Worm (Caenorhabditis elegans) whole organism, L4 larva: ENCODE data around the gene str-134.

Experiments
- F49E8.2 ChIP-seq: sonication (generic microtip); optimal IDR thresholded peaks from 2 replicates; lab custom pipeline; 2016; ENCODE audit warnings: missing compliant biosample characterization, mild to moderate bottlenecking, missing genetic modification characterization, borderline replicate concordance
- R02D3.7 ChIP-seq: fragments of 150-350 bp; sonication (generic microtip); optimal IDR thresholded peaks from 3 replicates; lab custom pipeline; 2014; ENCODE audit warnings: missing biosample characterization, missing genetic modification characterization
- T20F7.1 ChIP-seq: fragments of 200-800 bp; sonication (Bioruptor generic); optimal IDR thresholded peaks from 2 replicates; lab custom pipeline; 2018; ENCODE audit warnings: mild to moderate bottlenecking, missing genetic modification characterization, missing compliant biosample characterization
- Y105C5A.15 ChIP-seq: fragments of 200-800 bp; sonication (Bioruptor generic); IDR thresholded peaks from 2 replicates; pipeline ENCODE4 v1.3.6; 2022; ENCODE audit warnings: missing genetic modification characterization, missing compliant biosample characterization
- Y5F2A.4 ChIP-seq: fragments of 200-800 bp; sonication (Bioruptor generic); optimal IDR thresholded peaks from 2 replicates; lab custom pipeline; 2018; ENCODE audit warnings: mild to moderate bottlenecking, missing genetic modification characterization, missing compliant biosample characterization
- ZK337.2 ChIP-seq: fragments of 200-800 bp; sonication (Bioruptor generic); IDR thresholded peaks from 2 replicates; pipeline ENCODE4 v1.3.6; 2022; ENCODE audit warnings: missing genetic modification reagents, missing genetic modification characterization, missing compliant biosample characterization
- aha-1 ChIP-seq: fragments of 150-350 bp; peaks from one replicate; lab custom pipeline; 2014; ENCODE audit warnings: missing biosample characterization, missing genetic modification characterization
- arid-1 ChIP-seq: fragments of 200-800 bp; sonication (Bioruptor generic); conservative IDR thresholded peaks from 2 replicates; pipeline ENCODE4 v1.3.6; 2022; ENCODE audit warnings: missing genetic modification reagents, missing genetic modification characterization, missing compliant biosample characterization
- ceh-32 ChIP-seq: sonication (generic microtip); optimal IDR thresholded peaks from 2 replicates; lab custom pipeline; 2016; ENCODE audit warnings: mild to moderate bottlenecking, missing genetic modification characterization, missing compliant biosample characterization; ENCODE audit not compliant: poor library complexity
- cey-2 ChIP-seq: sonication (generic microtip); optimal IDR thresholded peaks from 3 replicates; lab custom pipeline; 2017; ENCODE audit warnings: missing genetic modification characterization, mild to moderate bottlenecking, missing compliant biosample characterization, antibody characterized with exemption, borderline replicate concordance; ENCODE audit not compliant: insufficient read depth
- daf-12 ChIP-seq: fragments of 150-350 bp; optimal IDR thresholded peaks from 2 replicates; lab custom pipeline; 2014; ENCODE audit warnings: missing biosample characterization, missing genetic modification reagents, missing genetic modification characterization
- daf-16 ChIP-seq, 3 experiments: sonication (generic microtip); optimal IDR thresholded peaks; 2 replicates each; lab custom pipeline; 2016 to 2017; ENCODE audit warnings: missing genetic modification characterization in 3 of 3, missing genetic modification reagents in 3 of 3, mild to moderate bottlenecking in 2 of 3, missing compliant biosample characterization in 2 of 3, missing biosample characterization in 1 of 3, moderate library complexity in 1 of 3
- dmd-9 ChIP-seq: fragments of 200-800 bp; sonication (Bioruptor generic); IDR thresholded peaks from 2 replicates; pipeline ENCODE4 v1.3.6; 2022; ENCODE audit warnings: missing genetic modification reagents, missing genetic modification characterization, missing compliant biosample characterization
- dpl-1 ChIP-seq: fragments of 150-350 bp; optimal IDR thresholded peaks from 2 replicates; lab custom pipeline; 2014; ENCODE audit warnings: missing biosample characterization, missing genetic modification reagents, missing genetic modification characterization
- duxl-1 ChIP-seq: sonication (generic microtip); optimal IDR thresholded peaks from 2 replicates; lab custom pipeline; 2016; ENCODE audit warnings: mild to moderate bottlenecking, missing genetic modification characterization, moderate library complexity, missing compliant biosample characterization; ENCODE audit not compliant: poor library complexity
- dve-1 ChIP-seq: sonication (generic microtip); optimal IDR thresholded peaks from 2 replicates; lab custom pipeline; 2017; ENCODE audit warnings: antibody characterized with exemption, mild to moderate bottlenecking, missing genetic modification characterization, missing compliant biosample characterization; ENCODE audit not compliant: insufficient read depth
- egl-43 ChIP-seq: fragments of 200-800 bp; sonication (Bioruptor generic); IDR thresholded peaks from 2 replicates; pipeline ENCODE4 v1.3.6; 2022; ENCODE audit warnings: missing genetic modification reagents, missing genetic modification characterization, missing compliant biosample characterization
- hif-1 ChIP-seq, 2 experiments: sonication (generic microtip); optimal IDR thresholded peaks; 2 replicates each; lab custom pipeline; 2016 to 2017; ENCODE audit warnings: missing compliant biosample characterization in 2 of 2, missing genetic modification characterization in 2 of 2, missing genetic modification reagents in 2 of 2, missing genotype in 2 of 2, mild to moderate bottlenecking in 1 of 2
- jun-1 ChIP-seq: fragments of 150-350 bp; optimal IDR thresholded peaks from 2 replicates; lab custom pipeline; 2014; ENCODE audit warnings: missing biosample characterization, missing genetic modification reagents, missing genetic modification characterization
- lim-7 ChIP-seq: fragments of 200-800 bp; sonication (Bioruptor generic); IDR thresholded peaks from 2 replicates; pipeline ENCODE4 v1.3.6; 2022; ENCODE audit warnings: missing genetic modification characterization, missing compliant biosample characterization
- lin-1 ChIP-seq: fragments of 200-800 bp; sonication (Bioruptor generic); IDR thresholded peaks from 2 replicates; pipeline ENCODE4 v1.3.6; 2022; ENCODE audit warnings: missing genetic modification reagents, missing genetic modification characterization, missing compliant biosample characterization
- madf-5 ChIP-seq, 2 experiments: fragments of 200-800 bp; sonication (Bioruptor generic); IDR thresholded peaks; 2 replicates each; pipeline ENCODE4 v1.3.6; 2022; ENCODE audit warnings: missing compliant biosample characterization in 2 of 2, missing genetic modification characterization in 2 of 2
- mes-2 ChIP-seq: sonication (generic microtip); optimal IDR thresholded peaks from 2 replicates; lab custom pipeline; 2016; ENCODE audit warnings: missing genotype, mild to moderate bottlenecking, missing genetic modification characterization, missing compliant biosample characterization; ENCODE audit not compliant: poor library complexity, severe bottlenecking
- nhr-237 ChIP-seq: sonication (generic microtip); optimal IDR thresholded peaks from 2 replicates; lab custom pipeline; 2017; ENCODE audit warnings: missing biosample characterization, missing genetic modification characterization
- nhr-28 ChIP-seq: fragments of 150-350 bp; optimal IDR thresholded peaks from 2 replicates; lab custom pipeline; 2014; ENCODE audit warnings: missing biosample characterization, missing genetic modification characterization
- nhr-42 ChIP-seq: fragments of 200-800 bp; sonication (Bioruptor generic); IDR thresholded peaks from 2 replicates; pipeline ENCODE4 v1.3.6; 2022; ENCODE audit warnings: missing genetic modification characterization, missing compliant biosample characterization
- nhr-77 ChIP-seq: fragments of 150-350 bp; optimal IDR thresholded peaks from 2 replicates; lab custom pipeline; 2014; ENCODE audit warnings: missing biosample characterization, missing genetic modification characterization
- php-3 ChIP-seq: fragments of 200-800 bp; sonication (Bioruptor generic); IDR thresholded peaks from 2 replicates; pipeline ENCODE4 v1.3.6; 2022; ENCODE audit warnings: missing genetic modification reagents, missing genetic modification characterization, missing compliant biosample characterization
- snpc-4 ChIP-seq: fragments of 150-350 bp; optimal IDR thresholded peaks from 2 replicates; lab custom pipeline; 2014; ENCODE audit warnings: missing biosample characterization, missing genetic modification characterization
- spr-1 ChIP-seq: sonication (generic microtip); optimal IDR thresholded peaks from 2 replicates; lab custom pipeline; 2016; ENCODE audit warnings: mild to moderate bottlenecking, missing genetic modification characterization, missing compliant biosample characterization
- zip-11 ChIP-seq: fragments of 200-800 bp; sonication (Bioruptor generic); IDR thresholded peaks from 2 replicates; pipeline ENCODE4 v1.3.6; 2022; ENCODE audit warnings: missing genetic modification characterization, missing compliant biosample characterization
- ztf-7 ChIP-seq: fragments of 150-350 bp; optimal IDR thresholded peaks from 2 replicates; lab custom pipeline; 2014; ENCODE audit warnings: missing biosample characterization, missing genetic modification characterization

str-134 gene

ce11 chrV:777285-777684 is 33.8 kb downstream of the str-134 start, which contains the start of gene R09E12.9:
Gene R09E12.9 (plus strand): TSS chrV:777600.
- peak; percentile 20 for TF ChIP-seq duxl-1 (tag; lab: Kevin White, UChicago)
- TF ChIP-seq dpl-1 (GFP tag; lab: Kevin White, UChicago): peak; percentile 3
- TF ChIP-seq daf-12 (tag; lab: Kevin White, UChicago): no peak
- no peak for TF ChIP-seq spr-1
- peak; percentile 95 for TF ChIP-seq nhr-42 (GFP tag; lab: Robert Waterston, UW)
- TF ChIP-seq nhr-77: peak; percentile 100
- TF ChIP-seq lim-7 (GFP tag; lab: Robert Waterston, UW): no peak
- TF ChIP-seq nhr-28: peak; percentile 100
- no peak for TF ChIP-seq lin-1
- TF ChIP-seq R02D3.7: no peak

- no peak for TF ChIP-seq Y5F2A.4 (GFP tag; lab: Kevin White, UChicago)
- no peak for TF ChIP-seq madf-5 (GFP tag; IDR thresholded peaks at IDR 0.05; lab: Robert Waterston, UW)
- TF ChIP-seq cey-2 (tag; lab: Kevin White, UChicago): no peak
- no peak for TF ChIP-seq F49E8.2 (tag; lab: Kevin White, UChicago)
- no peak for TF ChIP-seq egl-43 (GFP tag; lab: Robert Waterston, UW)
- no peak for TF ChIP-seq nhr-237
- no peak for TF ChIP-seq ceh-32 (tag; lab: Kevin White, UChicago)
Measured at ce11 chrV:778339-778738, 34.9 kb downstream of the str-134 start, which contains the start of gene srbc-59. Gene srbc-59 (plus strand): TSS chrV:778639.

- no peak for TF ChIP-seq mes-2 (tag; lab: Kevin White, UChicago)
- TF ChIP-seq zip-11 (GFP tag; lab: Robert Waterston, UW): no peak
- TF ChIP-seq aha-1 (tag; lab: Kevin White, UChicago): no peak
- no peak for TF ChIP-seq F49E8.2 (tag; lab: Kevin White, UChicago)
- no peak for TF ChIP-seq daf-16 (GFP tag; optimal IDR thresholded peaks at IDR 0.05; lab: Kevin White, UChicago)
- no peak for TF ChIP-seq daf-16 (tag; optimal IDR thresholded peaks at IDR 0.05; lab: Kevin White, UChicago)
- no peak for TF ChIP-seq jun-1 (tag; lab: Kevin White, UChicago)
- TF ChIP-seq ztf-7 (tag; lab: Kevin White, UChicago): no peak
- no peak for TF ChIP-seq arid-1
- TF ChIP-seq ceh-32 (tag; lab: Kevin White, UChicago): no peak
- no peak for TF ChIP-seq dmd-9 (GFP tag; lab: Robert Waterston, UW)
Measured at ce11 chrV:779999-780398, 36.6 kb downstream of the str-134 start, which contains the start of gene srbc-60. Gene srbc-60 (plus strand): TSS chrV:780299.

ce11 chrV:782432-782831 is 39.0 kb downstream of the str-134 start, which contains the start of gene srab-16:
Gene srab-16 (plus strand): TSS chrV:782732.
- TF ChIP-seq daf-16 (GFP tag; optimal IDR thresholded peaks at IDR 0.05; lab: Kevin White, UChicago): no peak
- TF ChIP-seq daf-16 (tag; optimal IDR thresholded peaks at IDR 0.05; lab: Kevin White, UChicago): no peak
- TF ChIP-seq dve-1 (tag; lab: Kevin White, UChicago): no peak
- no peak for TF ChIP-seq Y105C5A.15 (GFP tag; lab: Robert Waterston, UW)
- no peak for TF ChIP-seq ZK337.2 (GFP tag; lab: Robert Waterston, UW)
- TF ChIP-seq nhr-237: no peak
- TF ChIP-seq php-3 (GFP tag; lab: Robert Waterston, UW): no peak
- TF ChIP-seq snpc-4 (tag; lab: Kevin White, UChicago): no peak
- TF ChIP-seq T20F7.1 (GFP tag; lab: Kevin White, UChicago): no peak
- TF ChIP-seq daf-12 (tag; lab: Kevin White, UChicago): no peak
- TF ChIP-seq hif-1 (tag; optimal IDR thresholded peaks at IDR 0.05; lab: Kevin White, UChicago): no peak
